Worm (Caenorhabditis elegans) whole organism, L1 larva: ENCODE results near the gene clec-125.

Experiments used
- C04F5.9 ChIP-seq: sonication (generic microtip); optimal IDR thresholded peaks from 2 replicates; lab custom pipeline; 2016; ENCODE audit warnings: missing genetic modification characterization, missing compliant biosample characterization
- C16A3.4 ChIP-seq: fragments of 150-350 bp; optimal IDR thresholded peaks from 2 replicates; lab custom pipeline; 2014; ENCODE audit warnings: missing biosample characterization, missing genetic modification characterization
- F16B12.6 ChIP-seq: fragments of 150-350 bp; optimal IDR thresholded peaks from 2 replicates; lab custom pipeline; 2014; ENCODE audit warnings: missing biosample characterization, missing genetic modification characterization
- Y116A8C.19 ChIP-seq: sonication (generic microtip); optimal IDR thresholded peaks from 2 replicates; lab custom pipeline; 2016; ENCODE audit warnings: missing compliant biosample characterization, missing genetic modification characterization, borderline replicate concordance
- alr-1 ChIP-seq: fragments of 200-800 bp; sonication (Bioruptor generic); optimal IDR thresholded peaks from 2 replicates; lab custom pipeline; 2018; ENCODE audit warnings: borderline replicate concordance, mild to moderate bottlenecking, missing genetic modification characterization, missing compliant biosample characterization
- ceh-82 ChIP-seq, 3 experiments: fragments of 150-350 bp in 1 of 3; sonication (generic microtip) in 2 of 3; optimal IDR thresholded peaks; 2 replicates each; lab custom pipeline; 2014 to 2017; ENCODE audit warnings: missing biosample characterization in 3 of 3, missing genetic modification characterization in 3 of 3
- dpl-1 ChIP-seq, 3 experiments: fragments of 150-350 bp in 2 of 3; sonication (generic microtip) in 1 of 3; optimal IDR thresholded peaks; 2 replicates each; lab custom pipeline; 2014 to 2017; ENCODE audit warnings: missing biosample characterization in 3 of 3, missing genetic modification characterization in 3 of 3, missing genetic modification reagents in 3 of 3
- dsc-1 ChIP-seq: sonication (generic microtip); optimal IDR thresholded peaks from 2 replicates; lab custom pipeline; 2016; ENCODE audit warnings: mild to moderate bottlenecking, missing genetic modification characterization, missing compliant biosample characterization
- elt-2 ChIP-seq: sonication (generic microtip); optimal IDR thresholded peaks from 2 replicates; lab custom pipeline; 2016; ENCODE audit warnings: missing genetic modification characterization, mild to moderate bottlenecking, inconsistent platforms, missing compliant biosample characterization, missing genetic modification reagents
- elt-3 ChIP-seq, 6 experiments: fragments of 150-350 bp in 1 of 6; sonication (generic microtip); optimal IDR thresholded peaks; 2 replicates each; lab custom pipeline; 2017 to 2018; ENCODE audit warnings: missing biosample characterization in 6 of 6, missing genetic modification characterization in 6 of 6, inconsistent platforms in 1 of 6
- fkh-8 ChIP-seq: sonication (generic microtip); optimal IDR thresholded peaks from 2 replicates; lab custom pipeline; 2016; ENCODE audit warnings: mild to moderate bottlenecking, missing genetic modification characterization, missing compliant biosample characterization
- hlh-4 ChIP-seq: sonication (generic microtip); optimal IDR thresholded peaks from 2 replicates; lab custom pipeline; 2016; ENCODE audit warnings: mild to moderate bottlenecking, missing genetic modification characterization, missing compliant biosample characterization
- jun-1 ChIP-seq: fragments of 150-350 bp; optimal IDR thresholded peaks from 2 replicates; lab custom pipeline; 2014; ENCODE audit warnings: missing biosample characterization, missing genetic modification reagents, missing genetic modification characterization
- lin-14 ChIP-seq: fragments of 200-800 bp; sonication (Bioruptor generic); optimal IDR thresholded peaks from 2 replicates; lab custom pipeline; 2018; ENCODE audit warnings: mild to moderate bottlenecking, missing genetic modification characterization, moderate library complexity, missing compliant biosample characterization
- lin-15B ChIP-seq: fragments of 150-350 bp; sonication (generic microtip); optimal IDR thresholded peaks from 3 replicates; lab custom pipeline; 2014; ENCODE audit warnings: missing biosample characterization, missing genetic modification characterization
- lin-35 ChIP-seq, 2 experiments: fragments of 150-350 bp; optimal IDR thresholded peaks; 2 replicates each; lab custom pipeline; 2014; ENCODE audit warnings: missing biosample characterization in 2 of 2, missing genetic modification characterization in 2 of 2, missing genetic modification reagents in 2 of 2
- lin-39 ChIP-seq: fragments of 150-350 bp; optimal IDR thresholded peaks from 2 replicates; lab custom pipeline; 2014; ENCODE audit warnings: missing biosample characterization, missing genetic modification reagents, missing genetic modification characterization
- lir-3 ChIP-seq: sonication (generic microtip); optimal IDR thresholded peaks from 2 replicates; lab custom pipeline; 2016; ENCODE audit warnings: mild to moderate bottlenecking, missing genetic modification characterization, moderate library complexity, missing compliant biosample characterization; ENCODE audit not compliant: poor library complexity
- lsy-2 ChIP-seq, 2 experiments: fragments of 150-350 bp; optimal IDR thresholded peaks; 2 replicates each; lab custom pipeline; 2014; ENCODE audit warnings: missing biosample characterization in 2 of 2, missing genetic modification characterization in 2 of 2
- mab-9 ChIP-seq: fragments of 200-800 bp; sonication (Bioruptor generic); IDR thresholded peaks from 2 replicates; pipeline ENCODE4 v1.3.6; 2022; ENCODE audit warnings: missing genetic modification reagents, missing genetic modification characterization, missing compliant biosample characterization
- mdl-1 ChIP-seq, 2 experiments: fragments of 150-350 bp; optimal IDR thresholded peaks; 2 replicates each; lab custom pipeline; 2014 to 2017; ENCODE audit warnings: missing biosample characterization in 2 of 2, missing genetic modification characterization in 2 of 2, inconsistent platforms in 1 of 2
- mef-2 ChIP-seq: fragments of 150-350 bp; optimal IDR thresholded peaks from 2 replicates; lab custom pipeline; 2014; ENCODE audit warnings: missing biosample characterization, missing genetic modification characterization
- nhr-12 ChIP-seq: sonication (generic microtip); optimal IDR thresholded peaks from 2 replicates; lab custom pipeline; 2017; ENCODE audit warnings: missing biosample characterization, missing genetic modification characterization
- nhr-19 ChIP-seq: fragments of 200-800 bp; sonication (Bioruptor generic); conservative IDR thresholded peaks from 2 replicates; pipeline ENCODE4 v1.3.6; 2022; ENCODE audit warnings: missing genetic modification characterization, missing compliant biosample characterization
- nhr-20 ChIP-seq: sonication (generic microtip); optimal IDR thresholded peaks from 2 replicates; lab custom pipeline; 2016; ENCODE audit warnings: mild to moderate bottlenecking, missing genetic modification characterization, missing compliant biosample characterization
- nhr-237 ChIP-seq: fragments of 150-350 bp; optimal IDR thresholded peaks from 2 replicates; lab custom pipeline; 2014; ENCODE audit warnings: missing biosample characterization, missing genetic modification characterization
- nhr-47 ChIP-seq: sonication (generic microtip); optimal IDR thresholded peaks from 2 replicates; lab custom pipeline; 2016; ENCODE audit warnings: mild to moderate bottlenecking, missing genetic modification characterization, moderate library complexity, missing compliant biosample characterization
- nhr-71 ChIP-seq: sonication (generic microtip); optimal IDR thresholded peaks from 2 replicates; lab custom pipeline; 2016; ENCODE audit warnings: mild to moderate bottlenecking, missing genetic modification characterization, moderate library complexity, missing compliant biosample characterization
- nhr-77 ChIP-seq: fragments of 150-350 bp; optimal IDR thresholded peaks from 2 replicates; lab custom pipeline; 2014; ENCODE audit warnings: missing biosample characterization, missing genetic modification characterization
- nhr-85 ChIP-seq: sonication (generic microtip); peaks from one replicate; lab custom pipeline; 2016; ENCODE audit warnings: missing genetic modification characterization, inconsistent platforms, missing compliant biosample characterization
- nhr-90 ChIP-seq: sonication (generic microtip); optimal IDR thresholded peaks from 2 replicates; lab custom pipeline; 2016; ENCODE audit warnings: mild to moderate bottlenecking, missing genetic modification characterization, missing compliant biosample characterization; ENCODE audit not compliant: poor library complexity
- pag-3 ChIP-seq: sonication (generic microtip); optimal IDR thresholded peaks from 2 replicates; lab custom pipeline; 2017; ENCODE audit warnings: missing genetic modification characterization, mild to moderate bottlenecking, missing compliant biosample characterization, antibody characterized with exemption, borderline replicate concordance; ENCODE audit not compliant: insufficient read depth
- rnt-1 ChIP-seq: sonication (generic microtip); optimal IDR thresholded peaks from 2 replicates; lab custom pipeline; 2016; ENCODE audit warnings: mild to moderate bottlenecking, missing genetic modification characterization, moderate library complexity, missing compliant biosample characterization
- skn-1 ChIP-seq: fragments of 150-350 bp; optimal IDR thresholded peaks from 2 replicates; lab custom pipeline; 2014; ENCODE audit warnings: missing biosample characterization, missing genetic modification characterization
- snpc-4 ChIP-seq: fragments of 150-350 bp; optimal IDR thresholded peaks from 2 replicates; lab custom pipeline; 2014; ENCODE audit warnings: missing biosample characterization, missing genetic modification characterization
- unc-130 ChIP-seq: fragments of 150-350 bp; optimal IDR thresholded peaks from 2 replicates; lab custom pipeline; 2017; ENCODE audit warnings: missing biosample characterization, missing genetic modification characterization, inconsistent platforms
- unc-98 ChIP-seq: fragments of 200-800 bp; sonication (Bioruptor generic); IDR thresholded peaks from 2 replicates; pipeline ENCODE4 v1.3.6; 2022; ENCODE audit warnings: missing genetic modification characterization, missing compliant biosample characterization
- vab-15 ChIP-seq: sonication (generic microtip); optimal IDR thresholded peaks from 2 replicates; lab custom pipeline; 2017; ENCODE audit warnings: missing genotype, mild to moderate bottlenecking, missing genetic modification characterization, missing compliant biosample characterization
- zag-1 ChIP-seq: fragments of 150-350 bp; optimal IDR thresholded peaks from 2 replicates; lab custom pipeline; 2014; ENCODE audit warnings: missing biosample characterization, missing genetic modification characterization
- ztf-4 ChIP-seq: fragments of 150-350 bp; optimal IDR thresholded peaks from 2 replicates; lab custom pipeline; 2014; ENCODE audit warnings: missing biosample characterization, missing genetic modification characterization

Gene clec-125

ce11 chrII:3520988-3521850, 5.4 kb downstream of the clec-125 start, which contains the start of gene W09G10.9 (continued):
- TF ChIP-seq ztf-4 (tag; lab: Kevin White, UChicago) (no peak), nhr-12 (tag; lab: Kevin White, UChicago) (no peak), lin-39 (tag; lab: Kevin White, UChicago) (no peak), elt-3 (tag; optimal IDR thresholded peaks at IDR 0.05; lab: Kevin White, UChicago) (peak in 2 of 6 experiments; percentile 4 to 19), lsy-2 (tag; optimal IDR thresholded peaks at IDR 0.05; lab: Kevin White, UChicago) (peak; percentile 72 to 77), unc-130 (tag; lab: Kevin White, UChicago) (peak; percentile 10), lin-15B (tag; lab: Kevin White, UChicago) (peak; percentile 13), rnt-1 (peak; percentile 79), mdl-1 (tag; optimal IDR thresholded peaks at IDR 0.05; lab: Kevin White, UChicago) (peak in 1 of 2 experiments; percentile 61), alr-1 (tag; lab: Kevin White, UChicago) (no peak), lin-14 (peak; percentile 71), nhr-19 (GFP tag; lab: Robert Waterston, UW) (peak; percentile 88), Y116A8C.19 (tag; lab: Kevin White, UChicago) (no peak), nhr-90 (tag; lab: Kevin White, UChicago) (peak; percentile 60), F16B12.6 (tag; lab: Kevin White, UChicago) (peak; percentile 48), nhr-71 (tag; lab: Kevin White, UChicago) (peak; percentile 80), nhr-47 (tag; lab: Kevin White, UChicago) (peak; percentile 84), dsc-1 (peak; percentile 77), nhr-85 (tag; lab: Kevin White, UChicago) (peak; percentile 63), vab-15 (tag; lab: Kevin White, UChicago) (no peak), nhr-20 (tag; lab: Kevin White, UChicago) (peak; percentile 78), lin-35 (GFP tag; optimal IDR thresholded peaks at IDR 0.05; lab: Kevin White, UChicago) (peak; percentile 22 to 69), ceh-82 (tag; optimal IDR thresholded peaks at IDR 0.05; lab: Kevin White, UChicago) (peak; percentile 46 to 63 (median 62)), mef-2 (no peak), skn-1 (tag; lab: Kevin White, UChicago) (peak; percentile 41), nhr-77 (peak; percentile 52), hlh-4 (tag; lab: Kevin White, UChicago) (no peak), nhr-237 (no peak), lir-3 (tag; lab: Kevin White, UChicago) (peak; percentile 52), fkh-8 (tag; lab: Kevin White, UChicago) (peak; percentile 78), jun-1 (peak; percentile 30), dpl-1 (GFP tag; optimal IDR thresholded peaks at IDR 0.05; lab: Kevin White, UChicago) (peak; percentile 8 to 47 (median 43)), pag-3 (tag; lab: Kevin White, UChicago) (no peak), unc-98 (no peak), zag-1 (no peak), snpc-4 (peak; percentile 27), C16A3.4 (tag; lab: Kevin White, UChicago) (peak; percentile 41), mab-9 (GFP tag; lab: Robert Waterston, UW) (peak; percentile 75), C04F5.9 (tag; lab: Kevin White, UChicago) (no peak), elt-2 (tag; lab: Kevin White, UChicago) (peak; percentile 23)
- TF ChIP-seq, all 84 proteins: peak for 43
